Worm (Caenorhabditis elegans): Measurements from ENCODE around the gene aqp-6.

- TF ChIP-seq ceh-36 (tag; optimal IDR thresholded peaks at IDR 0.05) (no peak), ets-7 (tag; optimal IDR thresholded peaks at IDR 0.05) (no peak), ceh-13 (GFP tag; optimal IDR thresholded peaks at IDR 0.05) (no peak), hmg-4 (GFP tag; optimal IDR thresholded peaks at IDR 0.05) (no peak), F13C5.2 (tag; optimal IDR thresholded peaks at IDR 0.05) (no peak), B0310.2 (tag; optimal IDR thresholded peaks at IDR 0.05) (no peak), ama-1 (optimal IDR thresholded peaks at IDR 0.05) (no peak), sea-1 (GFP tag; conservative IDR thresholded peaks at IDR 0.05) (no peak), hmbx-1 (tag; optimal IDR thresholded peaks at IDR 0.05) (no peak), hnd-1 (tag; optimal IDR thresholded peaks at IDR 0.05) (no peak)
Observed at ce11 chrV:10681117-10681959, 33.1 kb downstream of the aqp-6 start.

Data from whole organism, early embryonic.